Worm (Caenorhabditis elegans): ENCODE data around the gene hrpf-2.
A peak's percentile ranks its signal among the peaks of the same experiment; 100 is the strongest.

Gene hrpf-2

ce11 chrIV:6323654-6324224 lies 52.6 kb downstream of the hrpf-2 start, which contains the start of gene sqd-1 (continued):
- no peak for TF ChIP-seq hlh-13 (GFP tag; optimal IDR thresholded peaks at IDR 0.05)
- TF ChIP-seq pha-2 (tag; optimal IDR thresholded peaks at IDR 0.05) = no peak
- TF ChIP-seq ceh-6 (GFP tag; optimal IDR thresholded peaks at IDR 0.05) = peak; percentile 26
- TF ChIP-seq hlh-8 (tag; optimal IDR thresholded peaks at IDR 0.05) = peak; percentile 21
- peak; percentile 0 for TF ChIP-seq sdc-2 (tag; optimal IDR thresholded peaks at IDR 0.05)
- TF ChIP-seq K09A11.1 (tag; optimal IDR thresholded peaks at IDR 0.05; ENCODE audit: insufficient read depth) = peak; percentile 27
- no peak for TF ChIP-seq fkh-6 (tag; optimal IDR thresholded peaks at IDR 0.05)
- TF ChIP-seq unc-86 (tag; optimal IDR thresholded peaks at IDR 0.05) = peak; percentile 59
- no peak for TF ChIP-seq fax-1 (tag; optimal IDR thresholded peaks at IDR 0.05)
- TF ChIP-seq ceh-19 (GFP tag; optimal IDR thresholded peaks at IDR 0.05) = peak; percentile 46
- no peak for TF ChIP-seq nhr-11 (tag; optimal IDR thresholded peaks at IDR 0.05)
- no peak for TF ChIP-seq ceh-22 (tag; optimal IDR thresholded peaks at IDR 0.05)
- TF ChIP-seq ama-1 (optimal IDR thresholded peaks at IDR 0.05) = no peak
- peak; percentile 31 for TF ChIP-seq pat-9 (tag; optimal IDR thresholded peaks at IDR 0.05)
- TF ChIP-seq pros-1 (tag; optimal IDR thresholded peaks at IDR 0.05) = peak; percentile 39
- peak; percentile 69 for TF ChIP-seq C08G9.2 (tag; optimal IDR thresholded peaks at IDR 0.05)
- peak; percentile 54 for TF ChIP-seq elt-2 (tag; optimal IDR thresholded peaks at IDR 0.05)
- peak; percentile 28 for TF ChIP-seq fkh-10 (GFP tag; optimal IDR thresholded peaks at IDR 0.05)
- peak; percentile 39 for TF ChIP-seq sox-4 (tag; optimal IDR thresholded peaks at IDR 0.05)
- TF ChIP-seq ztf-16 (tag; optimal IDR thresholded peaks at IDR 0.05) = peak; percentile 31
- TF ChIP-seq dve-1 (tag; optimal IDR thresholded peaks at IDR 0.05) = peak; percentile 66
- TF ChIP-seq C38D4.7 (GFP tag; optimal IDR thresholded peaks at IDR 0.05) = no peak
- no peak for TF ChIP-seq lim-6 (tag; optimal IDR thresholded peaks at IDR 0.05)
